Comparison of ENCODE assay signal across 1 worm cellular context in genomic region chrII:7945168-7945567, ce11.
TF ChIP-seq lines count a peak whose summit lies in the region.

Gene dbt-1, minus strand, starts transcription at chrII:7945206.

TF ChIP-seq in whole organism, L1 larva, 84 proteins besides CTCF, POLR2A, EP300 and RAD21 (continued from another document):
- peak; percentile 88 for TF ChIP-seq swsn-7 (tag; optimal IDR thresholded peaks at IDR 0.05; lab: Kevin White, UChicago)
- TF ChIP-seq lin-13 (GFP tag; optimal IDR thresholded peaks at IDR 0.05; lab: Kevin White, UChicago): peak; percentile 81
- TF ChIP-seq hlh-4 (tag; optimal IDR thresholded peaks at IDR 0.05; lab: Kevin White, UChicago): no peak
- peak; percentile 94 for TF ChIP-seq dsc-1 (tag; optimal IDR thresholded peaks at IDR 0.05; lab: Kevin White, UChicago)
- no peak for TF ChIP-seq fkh-10 (GFP tag; optimal IDR thresholded peaks at IDR 0.05; lab: Kevin White, UChicago)
- TF ChIP-seq skn-1 (tag; optimal IDR thresholded peaks at IDR 0.05; lab: Kevin White, UChicago): peak; percentile 82
- TF ChIP-seq sup-37 (GFP tag; optimal IDR thresholded peaks at IDR 0.05; lab: Kevin White, UChicago): peak; percentile 76
- TF ChIP-seq nhr-19 (GFP tag; conservative IDR thresholded peaks at IDR 0.05; lab: Robert Waterston, UW): peak; percentile 90
- TF ChIP-seq lsy-2 (tag; optimal IDR thresholded peaks at IDR 0.05; lab: Kevin White, UChicago): peak; percentile 92
- peak; percentile 93 for TF ChIP-seq nhr-85 (tag; lab: Kevin White, UChicago)
- TF ChIP-seq zag-1 (tag; optimal IDR thresholded peaks at IDR 0.05; lab: Kevin White, UChicago): no peak
- no peak for TF ChIP-seq Y116A8C.19 (tag; optimal IDR thresholded peaks at IDR 0.05; lab: Kevin White, UChicago; ENCODE audit: borderline replicate concordance)
- peak; percentile 76 for TF ChIP-seq snpc-4 (tag; optimal IDR thresholded peaks at IDR 0.05; lab: Kevin White, UChicago)
- TF ChIP-seq lin-15B (tag; optimal IDR thresholded peaks at IDR 0.05; lab: Kevin White, UChicago): peak; percentile 54
- TF ChIP-seq ztf-4 (tag; optimal IDR thresholded peaks at IDR 0.05; lab: Kevin White, UChicago): peak; percentile 47
- peak; percentile 50 for TF ChIP-seq nhr-77 (tag; optimal IDR thresholded peaks at IDR 0.05; lab: Kevin White, UChicago)
- peak; percentile 90 for TF ChIP-seq irx-1 (tag; optimal IDR thresholded peaks at IDR 0.05; lab: Kevin White, UChicago)
- TF ChIP-seq aha-1 (tag; optimal IDR thresholded peaks at IDR 0.05; lab: Kevin White, UChicago): no peak
- TF ChIP-seq fkh-8 (tag; optimal IDR thresholded peaks at IDR 0.05; lab: Kevin White, UChicago): peak; percentile 73
- TF ChIP-seq ceh-88 (GFP tag; IDR thresholded peaks at IDR 0.05; lab: Robert Waterston, UW): peak; percentile 59
- peak; percentile 26 for TF ChIP-seq pax-3 (tag; optimal IDR thresholded peaks at IDR 0.05; lab: Kevin White, UChicago)
- no peak for TF ChIP-seq vab-15 (tag; optimal IDR thresholded peaks at IDR 0.05; lab: Kevin White, UChicago)
- TF ChIP-seq isw-1 (GFP tag; IDR thresholded peaks at IDR 0.05; lab: Robert Waterston, UW): peak; percentile 89
- peak; percentile 94 for TF ChIP-seq mep-1 (tag; optimal IDR thresholded peaks at IDR 0.05; lab: Kevin White, UChicago)
